Fruit fly (Drosophila melanogaster): ENCODE data around the gene Rnb.

- TF ChIP-seq Dll (optimal IDR thresholded peaks at IDR 0.05) (no peak), CG8478 (optimal IDR thresholded peaks at IDR 0.05) (no peak), usp (GFP tag; optimal IDR thresholded peaks at IDR 0.05) (no peak)
These were observed 18.5 kb upstream of the Rnb start, which contains the start of gene CG7829 for dm6 chr3R:29817664-29818063.

All from whole organism.